Worm (Caenorhabditis elegans): Measurements from ENCODE around the gene set-16.

- TF ChIP-seq nhr-11 (tag; optimal IDR thresholded peaks at IDR 0.05), result no peak
- TF ChIP-seq nhr-12 (tag; optimal IDR thresholded peaks at IDR 0.05), result no peak
- TF ChIP-seq irx-1 (tag; optimal IDR thresholded peaks at IDR 0.05), result no peak
- no peak for TF ChIP-seq efl-1 (optimal IDR thresholded peaks at IDR 0.05)
- TF ChIP-seq efl-1 (GFP tag; optimal IDR thresholded peaks at IDR 0.05 in 1 of 2), result no peak
- TF ChIP-seq tbx-2 (tag; optimal IDR thresholded peaks at IDR 0.05), result no peak
- TF ChIP-seq skn-1 (tag; optimal IDR thresholded peaks at IDR 0.05), result no peak
- no peak for TF ChIP-seq snpc-4 (tag; optimal IDR thresholded peaks at IDR 0.05)
- no peak for TF ChIP-seq ztf-4 (tag; optimal IDR thresholded peaks at IDR 0.05)
- no peak for TF ChIP-seq nhr-28 (tag; optimal IDR thresholded peaks at IDR 0.05)
- no peak for TF ChIP-seq blmp-1 (tag; optimal IDR thresholded peaks at IDR 0.05)
These were observed 49.5 kb downstream of the set-16 start for ce11 chrIII:13693187-13693586.
